Worm (Caenorhabditis elegans) whole organism, L2 larva: ENCODE data around the gene cyp-13A5.

ENCODE experiments used
- blmp-1 ChIP-seq: sonication (generic microtip); optimal IDR thresholded peaks from 2 replicates; lab custom pipeline; 2017; ENCODE audit warnings: missing genetic modification characterization, mild to moderate bottlenecking, missing compliant biosample characterization, antibody characterized with exemption, moderate library complexity; ENCODE audit not compliant: insufficient read depth
- ceh-82 ChIP-seq: fragments of 150-350 bp; optimal IDR thresholded peaks from 2 replicates; lab custom pipeline; 2014; ENCODE audit warnings: missing biosample characterization, missing genetic modification characterization
- egl-27 ChIP-seq: sonication (generic microtip); optimal IDR thresholded peaks from 3 replicates; lab custom pipeline; 2017; ENCODE audit warnings: missing biosample characterization, missing genetic modification reagents, missing genetic modification characterization
- elt-3 ChIP-seq: sonication (generic microtip); optimal IDR thresholded peaks from 2 replicates; lab custom pipeline; 2017; ENCODE audit warnings: missing biosample characterization, missing genetic modification characterization
- mab-5 ChIP-seq: fragments of 150-350 bp; optimal IDR thresholded peaks from 2 replicates; lab custom pipeline; 2014; ENCODE audit warnings: missing biosample characterization, missing genetic modification characterization
- nhr-21 ChIP-seq: fragments of 150-350 bp; optimal IDR thresholded peaks from 2 replicates; lab custom pipeline; 2014; ENCODE audit warnings: missing biosample characterization, missing genetic modification characterization
- nhr-23 ChIP-seq: fragments of 150-350 bp; optimal IDR thresholded peaks from 2 replicates; lab custom pipeline; 2014; ENCODE audit warnings: missing biosample characterization, missing genetic modification reagents, missing genetic modification characterization
- nhr-77 ChIP-seq: fragments of 150-350 bp; optimal IDR thresholded peaks from 2 replicates; lab custom pipeline; 2014; ENCODE audit warnings: missing biosample characterization, missing genetic modification characterization
- zag-1 ChIP-seq: fragments of 150-350 bp; optimal IDR thresholded peaks from 2 replicates; lab custom pipeline; 2014; ENCODE audit warnings: missing biosample characterization, missing genetic modification characterization
- ztf-11 ChIP-seq: sonication (generic microtip); optimal IDR thresholded peaks from 2 replicates; lab custom pipeline; 2017; ENCODE audit warnings: missing biosample characterization, missing genetic modification characterization
- ztf-4 ChIP-seq: fragments of 150-350 bp; optimal IDR thresholded peaks from 2 replicates; lab custom pipeline; 2014; ENCODE audit warnings: missing biosample characterization, missing genetic modification characterization

ce11 chrII:9753730-9754129 is 46.4 kb downstream of the cyp-13A5 start, which contains the start of gene ZK1321.1:
- no peak for TF ChIP-seq zag-1
- TF ChIP-seq blmp-1, result no peak
- TF ChIP-seq ztf-4 (tag; lab: Kevin White, UChicago), result no peak
- TF ChIP-seq egl-27, result no peak
- no peak for TF ChIP-seq mab-5 (tag; lab: Kevin White, UChicago)
- no peak for TF ChIP-seq elt-3
- no peak for TF ChIP-seq ztf-11 (tag; lab: Kevin White, UChicago)
- TF ChIP-seq ceh-82 (tag; lab: Kevin White, UChicago), result no peak
- no peak for TF ChIP-seq nhr-23
- TF ChIP-seq nhr-21, result no peak
- no peak for TF ChIP-seq nhr-77
